Worm (Caenorhabditis elegans): ENCODE results near the gene T24E12.12.
"Not testable (repeated sequence)": the region's sequence is repeated elsewhere in the genome, so short reads cannot be mapped to it uniquely, and the experiment has no call there.

The T24E12.12 gene

DNA sequence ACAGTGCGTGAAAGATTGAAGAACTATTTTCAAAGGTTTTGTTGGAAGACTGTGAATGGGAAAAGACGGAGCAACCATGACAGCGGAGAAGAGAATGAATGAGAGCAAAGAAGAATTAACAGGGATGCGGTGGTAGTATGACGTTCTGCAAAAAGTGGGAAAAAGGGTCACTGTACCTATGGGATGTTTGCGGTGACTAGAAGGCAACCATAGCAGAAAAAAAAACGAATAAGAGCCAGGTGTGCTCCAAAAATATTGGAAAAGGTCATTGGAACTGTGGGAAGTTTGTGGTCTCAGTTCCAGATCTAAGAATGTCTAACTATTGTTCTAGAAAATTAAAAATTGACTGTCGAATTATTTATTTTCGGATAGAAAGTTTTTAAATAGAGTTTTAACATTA lies 10.4 kb upstream of the T24E12.12 start, which contains the start of gene fbxb-90:
TSS of gene fbxb-90 (minus strand) at position 101 of the 400 bp plus-strand sequence.
- TF ChIP-seq W03F9.2 (tag; optimal IDR thresholded peaks at IDR 0.05), result no peak
- TF ChIP-seq dao-5 (tag; optimal IDR thresholded peaks at IDR 0.05), result no peak
- no peak for TF ChIP-seq him-1 (tag; optimal IDR thresholded peaks at IDR 0.05)

DNA sequence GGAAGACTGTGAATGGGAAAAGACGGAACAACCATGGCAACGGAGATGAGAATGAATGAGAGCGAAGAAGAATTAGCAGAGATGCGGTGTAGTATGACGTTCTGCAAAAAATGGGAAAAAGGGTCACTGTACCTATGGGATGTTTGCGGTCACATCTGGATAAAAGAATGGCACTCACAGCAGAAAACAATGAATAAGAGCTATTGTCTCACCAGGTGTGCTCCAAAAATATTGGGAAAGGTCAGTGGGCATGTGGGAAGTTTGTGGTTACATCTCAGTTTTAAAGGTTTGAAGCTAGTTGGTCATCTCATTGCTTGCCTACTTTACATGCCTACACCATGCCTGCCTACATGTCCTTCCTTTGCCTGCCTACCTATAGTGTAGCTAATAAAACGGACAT lies 8.4 kb upstream of the T24E12.12 start, which contains the start of gene fbxb-91:
TSS of gene fbxb-91 (minus strand) at position 101 of the 400 bp plus-strand sequence.
- TF ChIP-seq W03F9.2 (tag; optimal IDR thresholded peaks at IDR 0.05), result no peak
- TF ChIP-seq dao-5 (tag; optimal IDR thresholded peaks at IDR 0.05), result no peak
- TF ChIP-seq him-1 (tag; optimal IDR thresholded peaks at IDR 0.05), result no peak

DNA sequence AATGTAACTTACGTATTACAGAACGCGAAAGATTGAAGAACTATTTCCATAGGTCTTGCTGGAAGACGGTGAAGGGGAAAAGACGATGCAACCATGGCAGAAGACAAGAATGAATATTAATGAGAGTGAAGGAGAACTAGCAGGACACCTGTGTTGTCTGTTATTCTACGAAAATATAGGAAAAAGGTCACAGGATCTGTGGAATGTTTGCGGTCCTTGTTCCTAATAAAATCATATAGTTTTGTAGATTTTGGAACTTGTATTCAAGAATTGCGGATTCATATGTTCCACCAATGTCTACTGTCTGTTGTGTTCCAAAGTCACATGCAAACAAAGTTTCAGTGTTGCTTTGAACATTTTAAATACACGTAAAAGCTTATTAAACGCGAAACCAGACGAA lies 6.9 kb upstream of the T24E12.12 start, which contains the start of gene sdz-11:
TSS of gene sdz-11 (minus strand) at position 101 of the 400 bp plus-strand sequence.
- TF ChIP-seq W03F9.2 (tag; optimal IDR thresholded peaks at IDR 0.05) (no peak), him-1 (tag; optimal IDR thresholded peaks at IDR 0.05) (no peak), dao-5 (tag; optimal IDR thresholded peaks at IDR 0.05) (no peak)

DNA sequence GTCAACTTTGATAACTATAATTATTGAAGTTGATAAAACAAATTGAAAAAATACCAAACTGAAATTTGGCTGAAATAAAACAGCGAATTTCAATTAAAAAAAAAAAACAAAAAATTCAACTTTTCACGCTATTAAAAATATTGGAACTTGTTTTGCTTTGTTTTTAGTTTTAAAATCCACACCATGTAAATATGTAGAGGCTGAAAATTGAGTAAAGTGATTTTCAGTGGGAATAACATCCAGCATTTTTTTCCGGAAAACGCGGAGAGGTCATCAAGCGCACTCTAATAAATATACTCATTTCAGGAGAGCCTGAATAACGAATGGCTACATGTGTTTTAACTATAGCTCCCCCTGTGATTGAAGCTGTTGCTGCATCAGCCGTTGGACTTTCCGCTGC lies 5.5 kb upstream of the T24E12.12 start, which contains the start of gene rcd-1:
TSS of gene rcd-1 (plus strand) at position 301 of the 400 bp plus-strand sequence.
- TF ChIP-seq dao-5 (tag; optimal IDR thresholded peaks at IDR 0.05), result no peak
- TF ChIP-seq W03F9.2 (tag; optimal IDR thresholded peaks at IDR 0.05), result no peak
- TF ChIP-seq him-1 (tag; optimal IDR thresholded peaks at IDR 0.05), result no peak

DNA sequence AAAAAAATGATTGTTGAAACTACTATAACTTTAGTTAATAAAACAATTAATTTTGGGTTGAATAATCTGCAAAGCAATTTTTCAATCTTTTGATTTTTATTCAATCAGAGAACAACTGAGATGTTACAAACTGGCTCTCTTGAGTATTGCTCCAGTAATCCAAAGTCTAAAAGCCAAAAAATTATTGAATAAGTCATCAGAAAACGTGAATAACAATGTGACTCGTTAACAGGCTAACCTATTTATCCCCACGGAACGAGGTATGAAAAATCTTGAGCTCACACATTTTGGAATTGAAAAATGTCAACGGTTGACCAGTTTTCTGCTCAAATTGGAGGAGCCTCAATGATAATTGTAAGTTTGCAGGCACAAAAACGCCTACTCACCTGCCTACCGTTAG lies 1.6 kb upstream of the T24E12.12 start, which contains the start of gene srx-111:
TSS of gene srx-111 (plus strand) at position 301 of the 400 bp plus-strand sequence.
- TF ChIP-seq W03F9.2 (tag; optimal IDR thresholded peaks at IDR 0.05) (no peak), him-1 (tag; optimal IDR thresholded peaks at IDR 0.05) (no peak), dao-5 (tag; optimal IDR thresholded peaks at IDR 0.05) (no peak)

DNA sequence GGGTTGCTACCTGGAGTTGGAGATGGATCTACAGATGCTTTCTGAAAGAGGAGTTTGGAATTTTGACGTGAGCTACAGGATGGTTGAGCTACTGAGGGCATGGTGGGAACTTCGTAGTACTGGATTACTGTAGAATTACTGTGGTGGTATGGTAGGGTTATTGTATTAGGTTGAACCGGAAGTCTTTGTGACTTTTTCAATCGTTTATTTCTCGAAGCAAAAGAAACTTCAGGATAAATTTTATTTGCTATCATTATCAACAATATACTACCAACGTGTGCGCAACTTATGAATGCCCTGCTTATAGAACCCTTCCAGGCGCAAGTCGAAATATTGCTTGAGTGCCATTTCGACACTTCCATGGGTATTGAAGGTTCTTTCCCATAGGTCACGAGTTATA lies 2.5 kb downstream of the T24E12.12 start, which contains the start of gene T24E12.6:
TSS of gene T24E12.6 (minus strand) at position 101 of the 400 bp plus-strand sequence.
- TF ChIP-seq dao-5, him-1, W03F9.2 (tag; optimal IDR thresholded peaks at IDR 0.05): not testable (repeated sequence)

DNA sequence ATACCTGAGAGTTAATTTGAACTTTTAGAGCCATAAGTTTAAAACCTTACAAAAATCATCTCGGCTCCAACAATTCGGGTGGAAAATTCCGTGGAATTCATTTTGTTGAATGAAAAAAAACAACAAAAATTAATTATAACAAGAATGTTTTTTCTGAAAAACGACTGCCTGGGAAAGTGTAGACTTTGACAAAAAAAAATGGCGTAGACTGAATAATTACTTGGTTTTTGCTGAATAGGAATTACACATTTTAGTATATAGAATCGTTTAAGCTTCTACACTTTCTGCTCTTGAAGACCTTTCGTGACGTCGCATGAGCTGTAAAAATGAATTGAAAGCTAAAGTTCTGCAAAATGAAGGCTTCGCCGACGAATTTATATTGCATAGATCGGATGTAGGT lies 5.4 kb downstream of the T24E12.12 start, which contains the start of gene srx-112:
TSS of gene srx-112 (minus strand) at position 101 of the 400 bp plus-strand sequence.
- no peak for TF ChIP-seq him-1 (tag; optimal IDR thresholded peaks at IDR 0.05)
- no peak for TF ChIP-seq dao-5 (tag; optimal IDR thresholded peaks at IDR 0.05)
- no peak for TF ChIP-seq W03F9.2 (tag; optimal IDR thresholded peaks at IDR 0.05)

DNA sequence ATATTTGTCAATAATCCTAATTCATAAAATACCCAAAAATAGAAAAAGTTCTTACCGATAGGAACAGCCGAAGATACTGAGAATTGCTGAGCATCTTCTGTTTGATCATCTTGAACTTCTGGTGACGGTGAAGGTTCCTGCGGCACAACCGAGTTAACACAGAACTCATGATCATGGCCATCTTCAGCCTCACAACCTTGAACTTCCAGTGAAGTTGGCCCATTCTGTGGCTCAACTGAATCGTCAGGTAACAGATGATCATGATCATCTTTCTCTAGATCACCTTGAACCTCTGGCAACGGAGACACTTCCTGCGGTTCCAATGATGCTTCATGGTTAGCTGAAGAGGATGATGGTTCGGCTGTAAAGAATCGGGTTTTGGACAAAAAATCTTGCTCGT lies 12.6 kb downstream of the T24E12.12 start:
- TF ChIP-seq W03F9.2 (tag; optimal IDR thresholded peaks at IDR 0.05), result no peak
- TF ChIP-seq him-1 (tag; optimal IDR thresholded peaks at IDR 0.05), result no peak
- no peak for TF ChIP-seq dao-5 (tag; optimal IDR thresholded peaks at IDR 0.05)

DNA sequence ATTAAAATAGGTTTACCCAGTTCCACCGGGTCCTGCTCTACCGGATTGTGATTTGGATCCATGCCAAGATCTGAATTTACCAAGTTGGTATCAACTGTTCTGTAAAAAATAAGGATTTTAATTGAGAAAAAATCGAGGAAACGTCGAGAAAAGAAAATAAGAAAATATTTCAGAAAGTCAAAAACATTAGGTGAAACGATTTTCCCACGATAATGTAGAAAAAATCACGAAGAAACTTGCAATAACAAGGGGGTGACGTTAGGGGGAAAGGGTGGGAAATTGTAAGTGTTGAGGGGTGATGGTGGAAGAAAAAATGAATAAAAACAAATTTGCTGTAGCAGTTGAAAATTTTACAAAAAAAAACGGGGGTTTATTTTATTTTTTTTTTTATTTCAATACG lies 14.0 kb downstream of the T24E12.12 start, which contains the start of gene T24E12.10:
TSS of gene T24E12.10 (minus strand) at position 101 of the 400 bp plus-strand sequence.
- TF ChIP-seq dao-5 (tag; optimal IDR thresholded peaks at IDR 0.05) (no peak), W03F9.2 (tag; optimal IDR thresholded peaks at IDR 0.05) (no peak), him-1 (tag; optimal IDR thresholded peaks at IDR 0.05) (no peak)

DNA sequence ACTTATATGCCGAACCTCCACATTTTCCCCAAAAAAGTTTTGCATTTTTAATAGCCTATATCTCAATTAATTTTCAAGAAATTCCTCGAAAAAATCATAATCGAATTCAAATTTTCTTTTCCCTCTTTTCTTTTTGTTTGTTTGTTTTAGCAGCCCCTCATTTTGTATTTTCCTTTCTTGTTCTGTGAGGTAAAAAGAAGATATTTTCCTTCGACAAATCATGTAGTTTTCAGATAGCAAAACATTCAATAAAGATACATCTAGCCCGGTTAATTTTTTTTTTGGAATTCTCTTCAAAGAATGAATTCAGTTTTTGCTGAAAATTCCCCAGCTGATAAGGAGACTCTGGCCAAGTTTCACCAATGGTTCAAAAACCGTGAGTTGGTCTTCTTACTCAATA lies 16.6 kb downstream of the T24E12.12 start, which contains the start of gene T24E12.3:
TSS of gene T24E12.3 (plus strand) at position 301 of the 400 bp plus-strand sequence.
- no peak for TF ChIP-seq dao-5 (tag; optimal IDR thresholded peaks at IDR 0.05)
- no peak for TF ChIP-seq W03F9.2 (tag; optimal IDR thresholded peaks at IDR 0.05)
- TF ChIP-seq him-1 (tag; optimal IDR thresholded peaks at IDR 0.05), result no peak

DNA sequence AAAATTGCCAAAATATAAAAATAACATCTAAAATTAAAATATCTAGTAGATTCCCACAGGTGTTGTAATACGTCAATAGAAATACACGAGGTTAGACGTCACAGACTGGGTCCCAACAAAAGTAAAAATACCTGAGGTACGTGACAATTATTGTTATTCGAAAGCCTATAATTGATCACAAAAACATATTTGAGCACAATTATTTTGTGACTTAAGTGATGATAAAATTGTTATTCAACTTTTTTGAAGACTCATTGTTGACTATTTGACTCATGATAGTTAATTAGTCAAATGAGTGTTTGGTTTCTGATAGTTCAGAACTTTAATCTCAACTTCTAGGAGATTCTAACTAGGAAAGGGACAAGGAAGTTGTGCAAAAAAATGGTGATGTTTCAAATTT lies 18.7 kb downstream of the T24E12.12 start:
- TF ChIP-seq him-1 (tag; optimal IDR thresholded peaks at IDR 0.05) (no peak), W03F9.2 (tag; optimal IDR thresholded peaks at IDR 0.05) (no peak), dao-5 (tag; optimal IDR thresholded peaks at IDR 0.05) (no peak)

DNA sequence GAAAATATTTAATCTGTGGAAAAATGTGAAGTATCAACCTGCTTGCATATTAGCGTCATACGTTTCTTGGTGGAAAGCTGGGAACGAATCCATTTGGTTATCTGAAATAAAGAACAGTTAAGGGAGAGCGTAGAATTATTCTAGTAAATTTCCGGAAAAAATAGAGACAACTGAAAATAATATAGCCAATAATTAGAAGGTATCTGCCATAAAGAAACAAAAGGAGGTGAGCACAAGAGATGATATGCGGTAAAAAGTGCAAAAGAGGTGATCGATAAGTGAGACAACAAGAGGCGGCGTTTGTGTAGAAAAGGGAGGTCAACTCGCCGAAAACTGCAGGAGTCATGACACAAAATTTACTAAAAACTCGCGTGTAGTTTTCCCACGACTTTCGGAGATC lies 20.4 kb downstream of the T24E12.12 start, which contains the start of gene T24E12.11:
TSS of gene T24E12.11 (minus strand) at position 101 of the 400 bp plus-strand sequence.
- TF ChIP-seq W03F9.2 (tag; optimal IDR thresholded peaks at IDR 0.05) (no peak), him-1 (tag; optimal IDR thresholded peaks at IDR 0.05) (no peak), dao-5 (tag; optimal IDR thresholded peaks at IDR 0.05) (no peak)

DNA sequence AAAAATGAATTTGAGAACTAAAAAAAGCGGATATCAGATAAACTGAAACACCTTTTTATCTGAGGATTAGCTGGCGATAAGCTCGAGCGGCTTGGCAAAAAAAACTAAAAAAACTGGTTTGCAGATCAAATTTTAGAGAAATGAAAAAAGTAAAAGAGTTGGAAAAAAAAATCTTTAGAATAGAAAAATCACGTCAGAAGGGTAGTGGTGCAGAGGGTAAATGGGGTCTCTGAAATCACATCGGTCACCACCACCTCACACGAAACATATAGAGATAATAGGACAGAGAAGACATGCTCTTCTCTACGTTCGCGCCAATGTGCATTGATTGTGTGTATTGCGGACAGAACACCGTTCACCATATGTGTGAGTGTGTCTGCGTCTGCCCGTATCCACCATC lies 22.1 kb downstream of the T24E12.12 start:
- TF ChIP-seq W03F9.2 (tag; optimal IDR thresholded peaks at IDR 0.05) (no peak), dao-5 (tag; optimal IDR thresholded peaks at IDR 0.05) (no peak), him-1 (tag; optimal IDR thresholded peaks at IDR 0.05) (no peak)

DNA sequence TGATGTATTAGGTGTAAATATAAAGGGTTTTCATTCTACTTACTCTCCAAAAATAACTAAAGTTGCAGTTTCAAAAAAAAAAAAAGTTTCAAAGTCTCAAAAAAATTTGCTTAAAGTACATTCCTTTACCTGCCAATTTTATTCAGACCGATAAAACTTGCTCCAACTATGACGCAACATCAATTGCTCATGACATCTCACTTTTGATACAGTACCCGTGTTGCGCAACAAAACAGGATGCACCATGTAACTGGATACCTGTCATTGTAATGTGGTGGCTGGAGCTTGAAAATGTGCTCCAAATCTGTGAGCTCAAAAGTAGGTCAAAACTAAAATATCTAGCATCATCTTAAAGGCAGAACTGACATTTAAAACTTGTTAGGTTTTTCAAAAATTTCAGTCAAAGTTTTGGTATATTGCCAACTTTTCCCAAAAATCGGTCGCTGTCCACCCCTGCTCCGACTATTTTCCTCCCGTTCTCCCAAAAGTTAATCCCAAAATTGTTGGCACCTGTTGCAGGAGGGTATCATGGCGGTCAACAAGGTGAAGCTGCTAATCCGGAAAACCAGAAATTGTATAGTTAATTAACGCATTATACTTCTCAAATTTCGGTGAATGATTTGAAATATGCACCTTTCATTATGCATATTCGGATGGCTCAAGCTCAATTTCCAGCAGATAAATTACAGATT lies 23.4 kb downstream of the T24E12.12 start, which contains the start of gene T24E12.2:
TSS of gene T24E12.2 (plus strand) at position 642 of the 692 bp plus-strand sequence.
- TF ChIP-seq W03F9.2 (tag; optimal IDR thresholded peaks at IDR 0.05) (no peak), dao-5 (tag; optimal IDR thresholded peaks at IDR 0.05) (no peak), him-1 (tag; optimal IDR thresholded peaks at IDR 0.05) (no peak)

Data from whole organism, L4/young adult.